4 worm cellular contexts compared by ENCODE assay signal in the genomic region with DNA sequence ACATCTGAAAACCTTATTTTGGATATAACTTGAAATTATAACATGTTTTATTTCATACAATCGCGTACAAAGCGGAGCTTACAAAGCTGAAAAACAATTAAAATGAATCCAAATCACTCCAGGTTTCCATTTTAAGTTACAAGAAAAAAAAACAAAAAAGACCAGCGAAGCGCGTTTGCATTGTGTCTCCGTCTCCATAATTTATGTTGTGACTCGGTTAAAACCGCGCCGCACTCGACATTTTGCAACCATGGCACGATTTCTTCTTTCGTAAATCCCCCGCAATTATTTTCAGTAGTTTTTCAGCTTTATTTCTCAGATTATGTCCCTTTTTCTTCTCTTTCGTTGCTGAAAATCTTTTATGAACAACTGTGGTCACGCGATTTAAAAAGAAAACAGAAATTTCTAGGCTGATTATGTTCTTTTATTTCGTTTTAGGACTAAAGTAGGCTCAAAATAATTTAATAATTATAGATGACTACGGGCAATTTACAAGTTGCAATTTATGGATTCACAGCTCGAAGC.
TF ChIP-seq lines count a peak whose summit lies in the region.

A gene (minus strand): TSS at position 4 of the 525 bp plus-strand sequence.
A gene (plus strand): TSS at position 475 of the 525 bp plus-strand sequence.

TF ChIP-seq in whole organism, L2 larva, 48 proteins besides CTCF, POLR2A, EP300 and RAD21 (continues in another document):
- TF ChIP-seq nhr-237 (tag; optimal IDR thresholded peaks at IDR 0.05; lab: Kevin White, UChicago) (no peak), nhr-12 (tag; optimal IDR thresholded peaks at IDR 0.05; lab: Kevin White, UChicago) (no peak), nhr-77 (tag; optimal IDR thresholded peaks at IDR 0.05; lab: Kevin White, UChicago) (no peak), lin-11 (tag; optimal IDR thresholded peaks at IDR 0.05; lab: Kevin White, UChicago) (peak; percentile 83), unc-55 (GFP tag; optimal IDR thresholded peaks at IDR 0.05; lab: Kevin White, UChicago) (peak; percentile 97), nhr-21 (tag; optimal IDR thresholded peaks at IDR 0.05; lab: Kevin White, UChicago) (peak; percentile 76), ztf-4 (tag; optimal IDR thresholded peaks at IDR 0.05; lab: Kevin White, UChicago) (peak; percentile 47), lsy-2 (tag; optimal IDR thresholded peaks at IDR 0.05; lab: Kevin White, UChicago) (peak; percentile 64 to 90), elt-3 (tag; optimal IDR thresholded peaks at IDR 0.05; lab: Kevin White, UChicago) (no peak), zag-1 (tag; optimal IDR thresholded peaks at IDR 0.05; lab: Kevin White, UChicago) (peak; percentile 37), sma-9 (GFP tag; optimal IDR thresholded peaks at IDR 0.05; lab: Kevin White, UChicago) (peak; percentile 88), sma-9 (tag; optimal IDR thresholded peaks at IDR 0.05; lab: Kevin White, UChicago) (no peak), nhr-23 (tag; optimal IDR thresholded peaks at IDR 0.05; lab: Kevin White, UChicago) (no peak), ceh-16 (tag; optimal IDR thresholded peaks at IDR 0.05; lab: Kevin White, UChicago) (peak; percentile 66), nhr-11 (tag; optimal IDR thresholded peaks at IDR 0.05; lab: Kevin White, UChicago) (no peak), C34F6.9 (tag; optimal IDR thresholded peaks at IDR 0.05; lab: Kevin White, UChicago) (peak; percentile 93), crh-2 (tag; optimal IDR thresholded peaks at IDR 0.05; lab: Kevin White, UChicago) (peak; percentile 87), nhr-129 (tag; optimal IDR thresholded peaks at IDR 0.05; lab: Kevin White, UChicago) (peak; percentile 87), ZK546.5 (tag; optimal IDR thresholded peaks at IDR 0.05; lab: Kevin White, UChicago) (no peak), unc-39 (tag; optimal IDR thresholded peaks at IDR 0.05; lab: Kevin White, UChicago) (no peak), skn-1 (tag; optimal IDR thresholded peaks at IDR 0.05; lab: Kevin White, UChicago) (no peak), nhr-10 (tag; optimal IDR thresholded peaks at IDR 0.05; lab: Kevin White, UChicago) (no peak)

TF ChIP-seq in whole organism, L4 larva, 104 proteins besides CTCF, POLR2A, EP300 and RAD21 (continues in another document):
- peak; percentile 95 for TF ChIP-seq aha-1 (tag; lab: Kevin White, UChicago)
- TF ChIP-seq hmg-1.1 (GFP tag; IDR thresholded peaks at IDR 0.05; lab: Robert Waterston, UW): 0 out of 2 replicates have a peak, but pooled peaks have one; percentile 41
- TF ChIP-seq rbr-2 (tag; optimal IDR thresholded peaks at IDR 0.05; lab: Kevin White, UChicago): peak; percentile 60
- no peak for TF ChIP-seq D1046.2 (GFP tag; IDR thresholded peaks at IDR 0.05; lab: Robert Waterston, UW)
- no peak for TF ChIP-seq ceh-82 (tag; optimal IDR thresholded peaks at IDR 0.05; lab: Kevin White, UChicago)
- peak; percentile 67 for TF ChIP-seq nhr-77 (tag; optimal IDR thresholded peaks at IDR 0.05; lab: Kevin White, UChicago)
- TF ChIP-seq nhr-25 (tag; optimal IDR thresholded peaks at IDR 0.05; lab: Kevin White, UChicago; ENCODE audit: borderline replicate concordance, insufficient read depth): no peak
- TF ChIP-seq nhr-6 (tag; optimal IDR thresholded peaks at IDR 0.05; lab: Kevin White, UChicago): peak; percentile 82
- peak in 1 of 2 experiments; percentile 89 for TF ChIP-seq lsy-2 (tag; optimal IDR thresholded peaks at IDR 0.05; lab: Kevin White, UChicago)
- TF ChIP-seq madf-9 (GFP tag; conservative IDR thresholded peaks at IDR 0.05; lab: Robert Waterston, UW): no peak
- no peak for TF ChIP-seq nhr-48 (tag; optimal IDR thresholded peaks at IDR 0.05; lab: Kevin White, UChicago)
- TF ChIP-seq jun-1 (tag; optimal IDR thresholded peaks at IDR 0.05; lab: Kevin White, UChicago): no peak
- peak; percentile 58 for TF ChIP-seq hlh-11 (tag; optimal IDR thresholded peaks at IDR 0.05; lab: Kevin White, UChicago)
- peak; percentile 83 for TF ChIP-seq dve-1 (tag; optimal IDR thresholded peaks at IDR 0.05; lab: Kevin White, UChicago; ENCODE audit: insufficient read depth)
- TF ChIP-seq lin-38 (GFP tag; IDR thresholded peaks at IDR 0.05; lab: Robert Waterston, UW): peak; percentile 97
- no peak for TF ChIP-seq dmd-9 (GFP tag; IDR thresholded peaks at IDR 0.05; lab: Robert Waterston, UW)
- TF ChIP-seq arid-1 (GFP tag; conservative IDR thresholded peaks at IDR 0.05; lab: Robert Waterston, UW): no peak
- TF ChIP-seq Y5F2A.4 (GFP tag; optimal IDR thresholded peaks at IDR 0.05; lab: Kevin White, UChicago): no peak
- peak; percentile 46 for TF ChIP-seq unc-130 (GFP tag; optimal IDR thresholded peaks at IDR 0.05; lab: Kevin White, UChicago)
- peak; percentile 38 for TF ChIP-seq fkh-10 (GFP tag; optimal IDR thresholded peaks at IDR 0.05; lab: Kevin White, UChicago)
- TF ChIP-seq mep-1 (tag; optimal IDR thresholded peaks at IDR 0.05; lab: Kevin White, UChicago): peak; percentile 84
- TF ChIP-seq Y48G9A.11 (GFP tag; IDR thresholded peaks at IDR 0.05; lab: Robert Waterston, UW): no peak

TF ChIP-seq in whole organism, late embryonic, 69 proteins besides CTCF, POLR2A, EP300 and RAD21 (continues in another document):
- TF ChIP-seq pha-2 (tag; optimal IDR thresholded peaks at IDR 0.05; lab: Kevin White, UChicago) (no peak), fkh-10 (GFP tag; optimal IDR thresholded peaks at IDR 0.05; lab: Kevin White, UChicago) (no peak), nfya-1 (tag; optimal IDR thresholded peaks at IDR 0.05; lab: Kevin White, UChicago) (peak; percentile 48), ceh-48 (tag; optimal IDR thresholded peaks at IDR 0.05; lab: Kevin White, UChicago) (no peak), ceh-45 (GFP tag; IDR thresholded peaks at IDR 0.05; lab: Robert Waterston, UW) (no peak), syd-9 (tag; optimal IDR thresholded peaks at IDR 0.05; lab: Kevin White, UChicago) (no peak), sox-2 (GFP tag; IDR thresholded peaks at IDR 0.05; lab: Robert Waterston, UW) (no peak), fkh-6 (tag; optimal IDR thresholded peaks at IDR 0.05; lab: Kevin White, UChicago) (no peak), hlh-6 (tag; optimal IDR thresholded peaks at IDR 0.05; lab: Kevin White, UChicago) (no peak), eyg-1 (tag; optimal IDR thresholded peaks at IDR 0.05; lab: Kevin White, UChicago) (no peak), K02D7.2 (tag; optimal IDR thresholded peaks at IDR 0.05; lab: Kevin White, UChicago) (no peak), ref-2 (tag; optimal IDR thresholded peaks at IDR 0.05; lab: Kevin White, UChicago) (no peak), sox-4 (tag; optimal IDR thresholded peaks at IDR 0.05; lab: Kevin White, UChicago) (no peak), ceh-31 (tag; optimal IDR thresholded peaks at IDR 0.05; lab: Kevin White, UChicago) (peak; percentile 72), ahr-1 (tag; optimal IDR thresholded peaks at IDR 0.05; lab: Kevin White, UChicago) (no peak), dve-1 (tag; optimal IDR thresholded peaks at IDR 0.05; lab: Kevin White, UChicago) (peak; percentile 42), pros-1 (tag; optimal IDR thresholded peaks at IDR 0.05; lab: Kevin White, UChicago) (no peak), C08G9.2 (tag; optimal IDR thresholded peaks at IDR 0.05; lab: Kevin White, UChicago) (no peak), ceh-30 (tag; optimal IDR thresholded peaks at IDR 0.05; lab: Kevin White, UChicago) (no peak), ceh-9 (tag; optimal IDR thresholded peaks at IDR 0.05; lab: Kevin White, UChicago) (no peak), pha-4 (tag; optimal IDR thresholded peaks at IDR 0.05; lab: Kevin White, UChicago) (no peak), lim-6 (tag; optimal IDR thresholded peaks at IDR 0.05; lab: Kevin White, UChicago) (no peak), tbx-7 (tag; optimal IDR thresholded peaks at IDR 0.05; lab: Kevin White, UChicago) (no peak), lin-11 (tag; optimal IDR thresholded peaks at IDR 0.05; lab: Kevin White, UChicago) (no peak), ama-1 (optimal IDR thresholded peaks at IDR 0.05; lab: Kevin White, UChicago) (no peak), ttx-3 (tag; optimal IDR thresholded peaks at IDR 0.05; lab: Kevin White, UChicago) (no peak)

TF ChIP-seq in whole organism, mixed stage, embryonic, 35 proteins besides CTCF, POLR2A, EP300 and RAD21:
- TF ChIP-seq mab-5 (tag; optimal IDR thresholded peaks at IDR 0.05; lab: Kevin White, UChicago): no peak
- no peak for TF ChIP-seq snpc-4 (tag; optimal IDR thresholded peaks at IDR 0.05; lab: Kevin White, UChicago)
- TF ChIP-seq sem-2 (GFP tag; optimal IDR thresholded peaks at IDR 0.05; lab: Kevin White, UChicago): no peak
- TF ChIP-seq lin-13 (tag; optimal IDR thresholded peaks at IDR 0.05; lab: Kevin White, UChicago): peak; percentile 68
- TF ChIP-seq ceh-43 (GFP tag; optimal IDR thresholded peaks at IDR 0.05; lab: Kevin White, UChicago): no peak
- peak; percentile 95 for TF ChIP-seq mep-1 (tag; optimal IDR thresholded peaks at IDR 0.05; lab: Kevin White, UChicago)
- TF ChIP-seq ceh-39 (tag; optimal IDR thresholded peaks at IDR 0.05; lab: Kevin White, UChicago): peak; percentile 73
- TF ChIP-seq ces-1 (GFP tag; optimal IDR thresholded peaks at IDR 0.05; lab: Kevin White, UChicago): peak; percentile 75
- TF ChIP-seq unc-120 (tag; optimal IDR thresholded peaks at IDR 0.05; lab: Kevin White, UChicago; ENCODE audit: poor library complexity, severe bottlenecking): peak; percentile 55
- peak; percentile 78 for TF ChIP-seq lsy-2 (tag; optimal IDR thresholded peaks at IDR 0.05; lab: Kevin White, UChicago)
- peak; percentile 25 for TF ChIP-seq hlh-1 (tag; optimal IDR thresholded peaks at IDR 0.05; lab: Kevin White, UChicago)
- TF ChIP-seq cnd-1 (tag; optimal IDR thresholded peaks at IDR 0.05; lab: Kevin White, UChicago): no peak
- TF ChIP-seq unc-39 (tag; optimal IDR thresholded peaks at IDR 0.05; lab: Kevin White, UChicago): no peak
- no peak for TF ChIP-seq elt-1 (tag; optimal IDR thresholded peaks at IDR 0.05; lab: Kevin White, UChicago; ENCODE audit: borderline replicate concordance, insufficient read depth)
- peak; percentile 78 for TF ChIP-seq nhr-237 (tag; optimal IDR thresholded peaks at IDR 0.05; lab: Kevin White, UChicago)
- no peak for TF ChIP-seq mls-2 (tag; optimal IDR thresholded peaks at IDR 0.05; lab: Kevin White, UChicago)
- TF ChIP-seq zip-8 (tag; optimal IDR thresholded peaks at IDR 0.05; lab: Kevin White, UChicago): no peak
- TF ChIP-seq pha-4 (tag; optimal IDR thresholded peaks at IDR 0.05; lab: Kevin White, UChicago): peak; percentile 64
- TF ChIP-seq nhr-2 (tag; optimal IDR thresholded peaks at IDR 0.05; lab: Kevin White, UChicago): no peak
- no peak for TF ChIP-seq elt-3 (tag; optimal IDR thresholded peaks at IDR 0.05; lab: Kevin White, UChicago)
- TF ChIP-seq bed-3 (GFP tag; optimal IDR thresholded peaks at IDR 0.05; lab: Kevin White, UChicago): no peak
- TF ChIP-seq ztf-11 (tag; optimal IDR thresholded peaks at IDR 0.05; lab: Kevin White, UChicago): no peak
- no peak for TF ChIP-seq nhr-28 (tag; optimal IDR thresholded peaks at IDR 0.05; lab: Kevin White, UChicago)
- no peak for TF ChIP-seq unc-62 (GFP tag; optimal IDR thresholded peaks at IDR 0.05; lab: Kevin White, UChicago)
